Worm (Caenorhabditis elegans): ENCODE measurements around the gene srt-69.

ce11 chrV:5275426-5276007, 10.0 kb upstream of the srt-69 start:
- TF ChIP-seq dao-5 (tag; optimal IDR thresholded peaks at IDR 0.05) (no peak), W03F9.2 (tag; optimal IDR thresholded peaks at IDR 0.05) (no peak), him-1 (tag; optimal IDR thresholded peaks at IDR 0.05) (no peak)
